Worm (Caenorhabditis elegans) whole organism, L3 larva: ENCODE results near the gene tofu-7.

Experiments
- nfya-1 ChIP-seq: sonication (generic microtip); optimal IDR thresholded peaks from 2 replicates; lab custom pipeline; 2017; ENCODE audit warnings: missing genetic modification characterization, mild to moderate bottlenecking, missing compliant biosample characterization, antibody characterized with exemption, moderate library complexity; ENCODE audit not compliant: insufficient read depth
- nhr-76 ChIP-seq: fragments of 150-350 bp; sonication (generic microtip); optimal IDR thresholded peaks from 5 replicates; lab custom pipeline; 2014; ENCODE audit warnings: missing biosample characterization, missing genetic modification characterization
- unc-62 ChIP-seq: fragments of 150-350 bp; sonication (generic microtip); optimal IDR thresholded peaks from 4 replicates; lab custom pipeline; 2014; ENCODE audit warnings: missing biosample characterization, missing genetic modification reagents, missing genetic modification characterization

DNA sequence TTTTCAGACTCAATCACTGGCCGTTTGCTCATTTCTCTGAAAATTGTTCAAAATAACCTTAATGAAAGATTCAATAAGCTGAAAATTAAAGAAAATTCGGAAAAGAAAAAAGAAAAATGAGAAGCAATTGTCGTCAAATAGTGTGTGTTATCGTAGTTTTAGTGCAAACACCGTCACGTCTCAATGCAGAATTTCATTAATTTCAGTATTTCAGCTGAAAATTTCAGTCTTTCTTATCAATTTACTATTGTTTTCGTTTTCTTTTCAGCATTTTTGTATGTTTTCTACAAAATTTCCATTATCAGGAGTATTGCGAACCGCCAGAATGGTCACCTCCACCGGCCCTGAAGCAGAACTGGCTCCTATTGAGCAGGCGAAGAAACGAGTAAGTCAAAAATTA is 38.0 kb upstream of the tofu-7 start, which contains the start of the genes B0280.9 and rpia-1:
- TF ChIP-seq nfya-1 (tag; lab: Kevin White, UChicago) (peak; percentile 18), unc-62 (GFP tag; lab: Kevin White, UChicago) (no peak), nhr-76 (tag; lab: Kevin White, UChicago) (no peak)
